Worm (Caenorhabditis elegans) whole organism, L2 larva: ENCODE results near the gene secs-1.

ENCODE experiments used
- C34F6.9 ChIP-seq: fragments of 150-350 bp; optimal IDR thresholded peaks from 2 replicates; lab custom pipeline; 2014; ENCODE audit warnings: missing biosample characterization, missing genetic modification characterization
- F13H6.1 ChIP-seq: sonication (generic microtip); optimal IDR thresholded peaks from 2 replicates; lab custom pipeline; 2016; ENCODE audit warnings: missing genetic modification characterization, missing compliant biosample characterization
- R02D3.7 ChIP-seq: fragments of 150-350 bp; optimal IDR thresholded peaks from 2 replicates; lab custom pipeline; 2014; ENCODE audit warnings: missing biosample characterization, missing genetic modification characterization
- Y55F3AM.14 ChIP-seq: fragments of 200-800 bp; sonication (Bioruptor generic); optimal IDR thresholded peaks from 2 replicates; lab custom pipeline; 2018; ENCODE audit warnings: mild to moderate bottlenecking, missing genetic modification characterization, missing compliant biosample characterization
- ZK546.5 ChIP-seq: sonication (generic microtip); optimal IDR thresholded peaks from 2 replicates; lab custom pipeline; 2017; ENCODE audit warnings: missing biosample characterization, missing genetic modification characterization
- alr-1 ChIP-seq: fragments of 150-350 bp; optimal IDR thresholded peaks from 2 replicates; lab custom pipeline; 2014; ENCODE audit warnings: missing biosample characterization, missing genetic modification characterization
- aly-2 ChIP-seq: fragments of 150-350 bp; optimal IDR thresholded peaks from 2 replicates; lab custom pipeline; 2014; ENCODE audit warnings: missing biosample characterization, missing genetic modification characterization
- ama-1 ChIP-seq: fragments of 150-350 bp; optimal IDR thresholded peaks from 2 replicates; lab custom pipeline; 2018; ENCODE audit warnings: inconsistent platforms
- blmp-1 ChIP-seq: sonication (generic microtip); optimal IDR thresholded peaks from 2 replicates; lab custom pipeline; 2017; ENCODE audit warnings: missing genetic modification characterization, mild to moderate bottlenecking, missing compliant biosample characterization, antibody characterized with exemption, moderate library complexity; ENCODE audit not compliant: insufficient read depth
- ceh-16 ChIP-seq: fragments of 150-350 bp; optimal IDR thresholded peaks from 2 replicates; lab custom pipeline; 2014; ENCODE audit warnings: missing biosample characterization, missing genetic modification characterization
- crh-2 ChIP-seq: sonication (generic microtip); optimal IDR thresholded peaks from 2 replicates; lab custom pipeline; 2017; ENCODE audit warnings: missing biosample characterization, missing genetic modification characterization
- egl-27 ChIP-seq: sonication (generic microtip); optimal IDR thresholded peaks from 3 replicates; lab custom pipeline; 2017; ENCODE audit warnings: missing biosample characterization, missing genetic modification reagents, missing genetic modification characterization
- elt-1 ChIP-seq: fragments of 150-350 bp; optimal IDR thresholded peaks from 2 replicates; lab custom pipeline; 2014; ENCODE audit warnings: missing biosample characterization, missing genetic modification characterization
- fos-1 ChIP-seq: fragments of 150-350 bp; optimal IDR thresholded peaks from 2 replicates; lab custom pipeline; 2014; ENCODE audit warnings: missing biosample characterization, missing genetic modification characterization
- gmeb-1 ChIP-seq: fragments of 150-350 bp; optimal IDR thresholded peaks from 2 replicates; lab custom pipeline; 2014; ENCODE audit warnings: missing biosample characterization, missing genetic modification characterization
- lin-11 ChIP-seq: fragments of 150-350 bp; sonication (generic microtip); optimal IDR thresholded peaks from 2 replicates; lab custom pipeline; 2014; ENCODE audit warnings: missing biosample characterization, missing genetic modification characterization, inconsistent platforms, mixed read lengths
- lin-39 ChIP-seq: fragments of 150-350 bp; optimal IDR thresholded peaks from 2 replicates; lab custom pipeline; 2014; ENCODE audit warnings: missing biosample characterization, missing genetic modification reagents, missing genetic modification characterization
- mab-5 ChIP-seq: fragments of 150-350 bp; optimal IDR thresholded peaks from 2 replicates; lab custom pipeline; 2014; ENCODE audit warnings: missing biosample characterization, missing genetic modification characterization
- nhr-10 ChIP-seq: sonication (generic microtip); optimal IDR thresholded peaks from 2 replicates; lab custom pipeline; 2017; ENCODE audit warnings: missing biosample characterization, missing genetic modification characterization
- nhr-12 ChIP-seq: fragments of 150-350 bp; optimal IDR thresholded peaks from 2 replicates; lab custom pipeline; 2014; ENCODE audit warnings: missing biosample characterization, missing genetic modification characterization
- nhr-129 ChIP-seq: fragments of 150-350 bp; optimal IDR thresholded peaks from 2 replicates; lab custom pipeline; 2014; ENCODE audit warnings: missing biosample characterization, missing genetic modification characterization
- nhr-21 ChIP-seq: fragments of 150-350 bp; optimal IDR thresholded peaks from 2 replicates; lab custom pipeline; 2014; ENCODE audit warnings: missing biosample characterization, missing genetic modification characterization
- nhr-23 ChIP-seq: fragments of 150-350 bp; optimal IDR thresholded peaks from 2 replicates; lab custom pipeline; 2014; ENCODE audit warnings: missing biosample characterization, missing genetic modification reagents, missing genetic modification characterization
- nhr-237 ChIP-seq: fragments of 150-350 bp; optimal IDR thresholded peaks from 2 replicates; lab custom pipeline; 2014; ENCODE audit warnings: missing biosample characterization, missing genetic modification characterization
- nhr-6 ChIP-seq: fragments of 150-350 bp; optimal IDR thresholded peaks from 2 replicates; lab custom pipeline; 2014; ENCODE audit warnings: missing biosample characterization, missing genetic modification characterization
- nhr-77 ChIP-seq: fragments of 150-350 bp; optimal IDR thresholded peaks from 2 replicates; lab custom pipeline; 2014; ENCODE audit warnings: missing biosample characterization, missing genetic modification characterization
- peb-1 ChIP-seq: fragments of 150-350 bp; optimal IDR thresholded peaks from 2 replicates; lab custom pipeline; 2014; ENCODE audit warnings: missing biosample characterization, missing genetic modification characterization
- skn-1 ChIP-seq: sonication (generic microtip); optimal IDR thresholded peaks from 2 replicates; lab custom pipeline; 2017; ENCODE audit warnings: missing biosample characterization, missing genetic modification characterization
- sma-9 ChIP-seq, 2 experiments: fragments of 150-350 bp in 1 of 2; sonication (generic microtip) in 1 of 2; optimal IDR thresholded peaks; 2 replicates each; lab custom pipeline; 2014 to 2016; ENCODE audit warnings: missing genetic modification characterization in 2 of 2, mild to moderate bottlenecking in 1 of 2, missing biosample characterization in 1 of 2, missing compliant biosample characterization in 1 of 2, missing genetic modification reagents in 1 of 2, moderate library complexity in 1 of 2
- unc-39 ChIP-seq: fragments of 150-350 bp; optimal IDR thresholded peaks from 2 replicates; lab custom pipeline; 2014; ENCODE audit warnings: missing biosample characterization, missing genetic modification characterization
- unc-55 ChIP-seq: fragments of 150-350 bp; sonication (generic microtip); optimal IDR thresholded peaks from 3 replicates; lab custom pipeline; 2014; ENCODE audit warnings: missing biosample characterization, missing genetic modification reagents, missing genetic modification characterization
- unc-62 ChIP-seq: fragments of 150-350 bp; optimal IDR thresholded peaks from 2 replicates; lab custom pipeline; 2014; ENCODE audit warnings: missing biosample characterization, missing genetic modification reagents, missing genetic modification characterization
- ztf-11 ChIP-seq: sonication (generic microtip); optimal IDR thresholded peaks from 2 replicates; lab custom pipeline; 2017; ENCODE audit warnings: missing biosample characterization, missing genetic modification characterization
- ztf-4 ChIP-seq: fragments of 150-350 bp; optimal IDR thresholded peaks from 2 replicates; lab custom pipeline; 2014; ENCODE audit warnings: missing biosample characterization, missing genetic modification characterization

Gene secs-1

DNA sequence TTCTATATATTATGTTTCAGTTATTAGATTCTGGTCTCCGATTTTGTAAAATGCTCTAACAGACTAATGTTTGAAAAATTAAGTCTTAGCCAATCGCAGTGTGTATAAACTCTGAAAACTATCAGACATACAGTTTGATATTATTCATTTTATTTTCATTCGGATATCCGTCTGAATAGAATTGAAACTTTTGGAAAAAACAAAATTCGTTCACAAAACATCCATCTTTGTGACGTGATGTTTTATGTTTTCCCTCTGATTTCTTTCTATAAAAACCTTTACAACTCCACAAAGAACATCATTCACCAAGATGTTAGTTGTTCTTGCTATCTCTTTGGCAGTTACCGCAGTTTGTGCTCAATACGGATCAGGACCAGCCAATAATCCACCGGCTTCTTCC, 10.8 kb downstream of the secs-1 start, which contains the start of gene ule-3:
Gene ule-3, plus strand, starts transcription at position 301 of the 400 bp plus-strand sequence.
- TF ChIP-seq lin-39 (tag; lab: Kevin White, UChicago): no peak
- no peak for TF ChIP-seq nhr-21
- TF ChIP-seq skn-1 (tag; lab: Kevin White, UChicago): no peak
- no peak for TF ChIP-seq aly-2 (tag; lab: Kevin White, UChicago)
- TF ChIP-seq Y55F3AM.14: no peak
- TF ChIP-seq alr-1 (tag; lab: Kevin White, UChicago): no peak
- TF ChIP-seq ceh-16 (tag; lab: Kevin White, UChicago): no peak
- no peak for TF ChIP-seq blmp-1 (tag; lab: Kevin White, UChicago)
- TF ChIP-seq egl-27 (tag; lab: Kevin White, UChicago): no peak
- TF ChIP-seq unc-39 (tag; lab: Kevin White, UChicago): no peak
- TF ChIP-seq ztf-11 (tag; lab: Kevin White, UChicago): no peak

DNA sequence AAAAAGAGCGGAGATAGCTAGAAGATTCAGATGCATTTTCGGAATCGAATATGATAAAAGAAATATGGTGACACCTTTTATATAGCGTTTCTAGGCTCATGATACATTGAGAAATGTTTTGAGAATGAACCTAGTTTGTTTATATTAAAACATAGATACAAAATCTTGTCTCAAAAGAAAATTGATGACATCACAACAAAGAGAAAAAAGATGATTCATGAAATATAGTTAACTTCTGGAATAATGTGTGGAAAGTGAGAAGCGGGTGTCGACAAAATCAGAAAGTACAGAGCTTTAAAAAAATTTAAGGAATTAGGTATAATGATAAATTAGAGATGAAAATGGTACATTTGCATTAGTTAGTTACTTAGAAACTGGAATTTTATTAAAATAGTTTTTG, 11.5 kb downstream of the secs-1 start, which contains the start of gene D1054.10:
Gene D1054.10, minus strand, starts transcription at position 101 of the 400 bp plus-strand sequence.
- TF ChIP-seq lin-11 (tag; lab: Kevin White, UChicago): no peak
- TF ChIP-seq ama-1: no peak
- no peak for TF ChIP-seq C34F6.9 (tag; lab: Kevin White, UChicago)
- TF ChIP-seq ZK546.5: no peak
- no peak for TF ChIP-seq egl-27 (tag; lab: Kevin White, UChicago)
- no peak for TF ChIP-seq ztf-11 (tag; lab: Kevin White, UChicago)
- TF ChIP-seq unc-39 (tag; lab: Kevin White, UChicago): no peak
- no peak for TF ChIP-seq elt-1 (tag; lab: Kevin White, UChicago)
- no peak for TF ChIP-seq unc-62 (GFP tag; lab: Kevin White, UChicago)

DNA sequence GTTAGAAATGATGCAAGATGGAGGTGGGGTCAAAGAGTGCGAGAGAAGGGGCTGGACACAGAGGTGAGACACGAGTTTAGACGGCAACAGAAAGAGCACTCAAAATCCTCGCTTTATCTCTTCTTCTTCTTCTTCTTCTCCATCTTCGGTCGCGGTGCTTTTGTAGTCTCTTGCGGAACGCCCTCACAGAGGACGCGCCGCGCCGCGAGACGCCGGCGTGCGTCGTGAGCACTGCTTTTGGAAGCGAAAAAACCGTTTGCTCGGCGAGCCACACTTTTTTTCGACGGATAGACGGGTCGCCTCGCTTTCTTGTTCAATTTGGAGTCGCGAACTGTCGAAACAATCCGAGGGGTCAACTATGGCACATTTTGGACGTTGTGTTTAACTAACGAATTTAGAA, 13.4 kb downstream of the secs-1 start, which contains the start of gene D1054.9:
Gene D1054.9, minus strand, starts transcription at position 137 of the 400 bp plus-strand sequence.
- TF ChIP-seq ZK546.5: no peak
- no peak for TF ChIP-seq peb-1 (tag; lab: Kevin White, UChicago)
- no peak for TF ChIP-seq nhr-129 (tag; lab: Kevin White, UChicago)
- no peak for TF ChIP-seq F13H6.1
- no peak for TF ChIP-seq unc-39 (tag; lab: Kevin White, UChicago)
- no peak for TF ChIP-seq ceh-16 (tag; lab: Kevin White, UChicago)
- TF ChIP-seq mab-5 (tag; lab: Kevin White, UChicago): no peak
- TF ChIP-seq R02D3.7: no peak
- TF ChIP-seq egl-27 (tag; lab: Kevin White, UChicago): no peak
- no peak for TF ChIP-seq nhr-6 (tag; lab: Kevin White, UChicago)
- no peak for TF ChIP-seq nhr-12 (tag; lab: Kevin White, UChicago)
- TF ChIP-seq ztf-4 (tag; lab: Kevin White, UChicago): no peak
- TF ChIP-seq nhr-23 (tag; lab: Kevin White, UChicago): no peak
- no peak for TF ChIP-seq nhr-77 (tag; lab: Kevin White, UChicago)
- TF ChIP-seq blmp-1 (tag; lab: Kevin White, UChicago): no peak
- TF ChIP-seq unc-55: no peak
- no peak for TF ChIP-seq Y55F3AM.14
- no peak for TF ChIP-seq unc-62 (GFP tag; lab: Kevin White, UChicago)

DNA sequence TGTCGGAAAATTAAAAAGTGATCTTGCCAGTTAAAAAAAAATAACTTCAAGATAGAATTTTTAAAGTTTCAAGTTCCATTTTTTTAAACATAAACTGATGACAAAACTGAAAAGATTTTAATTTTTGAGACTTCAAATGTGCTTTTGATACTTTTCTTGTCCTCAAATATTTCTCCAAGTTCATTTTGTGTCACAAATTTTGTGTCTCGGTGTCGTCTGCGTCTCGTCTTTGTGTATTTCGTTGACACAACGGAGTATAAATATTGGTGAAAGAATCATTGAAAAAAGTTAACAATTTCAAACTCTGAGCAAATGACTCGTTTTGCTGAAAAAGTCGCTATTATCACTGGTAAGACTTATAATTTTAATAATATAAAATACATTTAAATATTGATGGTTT, 20.3 kb downstream of the secs-1 start, which contains the start of gene D1054.8:
Gene D1054.8, plus strand, starts transcription at position 301 of the 400 bp plus-strand sequence.
- TF ChIP-seq unc-39 (tag; lab: Kevin White, UChicago) (no peak), skn-1 (tag; lab: Kevin White, UChicago) (no peak), Y55F3AM.14 (no peak), nhr-237 (tag; lab: Kevin White, UChicago) (no peak), crh-2 (tag; lab: Kevin White, UChicago) (no peak), egl-27 (tag; lab: Kevin White, UChicago) (no peak), alr-1 (tag; lab: Kevin White, UChicago) (no peak), fos-1 (tag; lab: Kevin White, UChicago) (no peak), unc-62 (GFP tag; lab: Kevin White, UChicago) (no peak), nhr-23 (tag; lab: Kevin White, UChicago) (no peak), aly-2 (tag; lab: Kevin White, UChicago) (no peak), nhr-129 (tag; lab: Kevin White, UChicago) (no peak), nhr-10 (no peak)

DNA sequence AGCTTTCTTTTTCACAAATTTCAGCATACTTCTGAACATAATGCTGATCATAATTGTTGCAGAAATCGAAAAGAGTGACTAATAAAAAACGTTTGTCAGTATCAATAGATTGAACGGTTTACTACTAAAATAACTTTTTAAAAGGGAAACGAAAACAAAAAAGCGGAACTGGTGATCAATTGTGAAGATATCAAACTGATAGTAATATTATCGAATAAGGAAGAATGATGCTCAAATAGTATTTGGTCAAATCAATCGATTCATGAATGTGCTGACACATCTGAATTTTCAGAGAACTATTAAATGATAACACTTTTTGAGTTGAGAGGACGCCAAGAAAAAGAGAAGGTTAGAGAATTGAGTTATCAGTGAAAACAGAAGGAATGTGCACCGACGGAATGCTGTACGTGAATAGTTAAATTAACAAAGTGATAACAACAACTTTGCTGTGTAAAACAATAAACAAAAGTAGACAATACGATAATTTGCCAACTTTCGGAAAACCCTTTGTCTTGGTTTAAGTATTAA, 27.7 kb downstream of the secs-1 start, which contains the start of gene D1054.5:
Gene D1054.5, minus strand, starts transcription at position 51 of the 528 bp plus-strand sequence.
- TF ChIP-seq ceh-16 (tag; lab: Kevin White, UChicago) (no peak), crh-2 (tag; lab: Kevin White, UChicago) (peak; percentile 45), nhr-237 (tag; lab: Kevin White, UChicago) (no peak), fos-1 (tag; lab: Kevin White, UChicago) (peak; percentile 92), gmeb-1 (tag; lab: Kevin White, UChicago) (peak; percentile 1), sma-9 (GFP tag; optimal IDR thresholded peaks at IDR 0.05; lab: Kevin White, UChicago) (peak; percentile 83), sma-9 (tag; optimal IDR thresholded peaks at IDR 0.05; lab: Kevin White, UChicago) (no peak)
- TF ChIP-seq, all 48 proteins: peak for 4
